Fruit fly (Drosophila melanogaster) whole organism, adult: ENCODE results near the gene CG10469.
A peak's percentile ranks its signal among the peaks of the same experiment; 100 is the strongest.

Source experiments
- CG11617 ChIP-seq: fragments of 200-800 bp; sonication (Bioruptor generic); optimal IDR thresholded peaks from 2 replicates; lab custom pipeline; 2017; ENCODE audit warnings: mild to moderate bottlenecking, missing biosample characterization, missing genetic modification reagents, missing genetic modification characterization
- CG12768 ChIP-seq: fragments of 200-800 bp; sonication (Bioruptor generic); optimal IDR thresholded peaks from 2 replicates; lab custom pipeline; 2017; ENCODE audit warnings: missing biosample characterization, missing genetic modification characterization, mild to moderate bottlenecking, moderate library complexity, missing genetic modification reagents
- CG14711 ChIP-seq: fragments of 200-800 bp; sonication (Bioruptor generic); optimal IDR thresholded peaks from 2 replicates; lab custom pipeline; 2018; ENCODE audit warnings: missing biosample characterization, mild to moderate bottlenecking, missing genetic modification characterization, moderate library complexity
- CG1620 ChIP-seq: fragments of 200-800 bp; sonication (Bioruptor generic); optimal IDR thresholded peaks from 2 replicates; lab custom pipeline; 2016; ENCODE audit warnings: missing biosample characterization, missing genetic modification characterization
- CG33017 ChIP-seq: fragments of 200-800 bp; sonication (Bioruptor generic); optimal IDR thresholded peaks from 2 replicates; lab custom pipeline; 2018; ENCODE audit warnings: missing biosample characterization, mild to moderate bottlenecking, missing genetic modification characterization, moderate library complexity
- CG5204 ChIP-seq: fragments of 200-800 bp; sonication (Bioruptor generic); optimal IDR thresholded peaks from 2 replicates; lab custom pipeline; 2016; ENCODE audit warnings: missing biosample characterization, missing genetic modification characterization
- CG7045 ChIP-seq: fragments of 200-800 bp; sonication (Bioruptor generic); optimal IDR thresholded peaks from 2 replicates; lab custom pipeline; 2017; ENCODE audit warnings: missing biosample characterization, mild to moderate bottlenecking, missing genetic modification characterization
- CG7101 ChIP-seq: fragments of 200-800 bp; sonication (Bioruptor generic); optimal IDR thresholded peaks from 2 replicates; lab custom pipeline; 2018; ENCODE audit warnings: missing biosample characterization, mild to moderate bottlenecking, missing genetic modification characterization, moderate library complexity
- Clk ChIP-seq: fragments of 200-800 bp; sonication (Bioruptor generic); optimal IDR thresholded peaks from 2 replicates; lab custom pipeline; 2017; ENCODE audit warnings: missing biosample characterization, missing genetic modification characterization
- Crg-1 ChIP-seq: fragments of 200-800 bp; sonication (Bioruptor generic); optimal IDR thresholded peaks from 2 replicates; lab custom pipeline; 2016; ENCODE audit warnings: missing biosample characterization, missing genetic modification characterization
- Hr96 ChIP-seq: fragments of 200-800 bp; sonication (Bioruptor generic); optimal IDR thresholded peaks from 2 replicates; lab custom pipeline; 2016; ENCODE audit warnings: missing biosample characterization, missing genetic modification characterization
- Mnt ChIP-seq: fragments of 200-800 bp; sonication (Bioruptor generic); optimal IDR thresholded peaks from 2 replicates; lab custom pipeline; 2016; ENCODE audit warnings: missing biosample characterization, mild to moderate bottlenecking, missing genetic modification characterization
- bab1 ChIP-seq: fragments of 200-800 bp; sonication (Bioruptor generic); optimal IDR thresholded peaks from 3 replicates; lab custom pipeline; 2019; ENCODE audit warnings: missing biosample characterization, mild to moderate bottlenecking, missing genetic modification characterization, moderate library complexity
- cic ChIP-seq: fragments of 200-800 bp; sonication (Bioruptor generic); optimal IDR thresholded peaks from 2 replicates; lab custom pipeline; 2017; ENCODE audit warnings: missing biosample characterization, mild to moderate bottlenecking, missing genetic modification characterization, moderate library complexity
- cnc ChIP-seq, 2 experiments: fragments of >200 bp; optimal IDR thresholded peaks; 2 replicates each; lab custom pipeline; 2017
- kay ChIP-seq: fragments of 200-800 bp; sonication (Bioruptor generic); peaks from one replicate; lab custom pipeline; 2016; ENCODE audit warnings: missing biosample characterization, missing genetic modification characterization, borderline replicate concordance
- ovo ChIP-seq: fragments of 200-800 bp; sonication (Bioruptor generic); optimal IDR thresholded peaks from 2 replicates; lab custom pipeline; 2016; ENCODE audit warnings: missing biosample characterization, missing genetic modification characterization
- pad ChIP-seq: fragments of 200-800 bp; sonication (Bioruptor generic); optimal IDR thresholded peaks from 3 replicates; lab custom pipeline; 2017; ENCODE audit warnings: missing biosample characterization, missing genetic modification characterization, mild to moderate bottlenecking, moderate library complexity, missing genetic modification reagents
- tj ChIP-seq: fragments of 200-800 bp; sonication (Bioruptor generic); optimal IDR thresholded peaks from 3 replicates; lab custom pipeline; 2017; ENCODE audit warnings: missing biosample characterization, mild to moderate bottlenecking, missing genetic modification characterization, moderate library complexity
- toe ChIP-seq: fragments of 200-800 bp; sonication (Bioruptor generic); optimal IDR thresholded peaks from 2 replicates; lab custom pipeline; 2016; ENCODE audit warnings: missing biosample characterization, missing genetic modification characterization

Gene CG10469

dm6 chr3L:6059062-6059708, 33.9 kb downstream of the CG10469 start, which contains the start of gene CG6592:
Gene CG6592 (plus strand): TSS chr3L:6059658.
- no peak for TF ChIP-seq Clk (GFP tag; lab: Kevin White, UChicago)
- TF ChIP-seq CG33017 = no peak
- TF ChIP-seq ovo (GFP tag; lab: Kevin White, UChicago) = no peak
- no peak for TF ChIP-seq CG7045 (GFP tag; lab: Kevin White, UChicago)
- no peak for TF ChIP-seq bab1 (GFP tag; lab: Kevin White, UChicago)
- TF ChIP-seq CG5204 (GFP tag; lab: Kevin White, UChicago) = no peak
- no peak for TF ChIP-seq CG11617 (GFP tag; lab: Kevin White, UChicago)
- no peak for TF ChIP-seq kay
- no peak for TF ChIP-seq pad (GFP tag; lab: Kevin White, UChicago)
- TF ChIP-seq tj (GFP tag; lab: Kevin White, UChicago) = no peak

- no peak for TF ChIP-seq CG5204 (GFP tag; lab: Kevin White, UChicago)
- no peak for TF ChIP-seq Crg-1
- no peak for TF ChIP-seq CG1620 (GFP tag; lab: Kevin White, UChicago)
- TF ChIP-seq cic (GFP tag; lab: Kevin White, UChicago) = no peak
- TF ChIP-seq CG14711 (tag; lab: Kevin White, UChicago) = no peak
- no peak for TF ChIP-seq cnc (optimal IDR thresholded peaks at IDR 0.05; lab: Kevin White, UChicago)
- TF ChIP-seq kay = no peak
- no peak for TF ChIP-seq Clk (GFP tag; lab: Kevin White, UChicago)
- TF ChIP-seq CG7045 (GFP tag; lab: Kevin White, UChicago) = no peak
- TF ChIP-seq CG11617 (GFP tag; lab: Kevin White, UChicago) = no peak
- no peak for TF ChIP-seq CG7101
- TF ChIP-seq toe (GFP tag; lab: Kevin White, UChicago) = no peak
- no peak for TF ChIP-seq pad (GFP tag; lab: Kevin White, UChicago)
- TF ChIP-seq bab1 (GFP tag; lab: Kevin White, UChicago) = peak; percentile 19
- TF ChIP-seq CG12768 (GFP tag; lab: Kevin White, UChicago) = no peak
- TF ChIP-seq tj (GFP tag; lab: Kevin White, UChicago) = no peak
- no peak for TF ChIP-seq CG33017
- peak; percentile 11 for TF ChIP-seq Hr96 (GFP tag; lab: Kevin White, UChicago)
- peak; percentile 3 for TF ChIP-seq ovo (GFP tag; lab: Kevin White, UChicago)
- no peak for TF ChIP-seq Mnt (GFP tag; lab: Kevin White, UChicago)
Observed at dm6 chr3L:6054803-6055202, 38.3 kb downstream of the CG10469 start, which contains the start of gene tant. Gene tant (plus strand): TSS chr3L:6055136.

DNA sequence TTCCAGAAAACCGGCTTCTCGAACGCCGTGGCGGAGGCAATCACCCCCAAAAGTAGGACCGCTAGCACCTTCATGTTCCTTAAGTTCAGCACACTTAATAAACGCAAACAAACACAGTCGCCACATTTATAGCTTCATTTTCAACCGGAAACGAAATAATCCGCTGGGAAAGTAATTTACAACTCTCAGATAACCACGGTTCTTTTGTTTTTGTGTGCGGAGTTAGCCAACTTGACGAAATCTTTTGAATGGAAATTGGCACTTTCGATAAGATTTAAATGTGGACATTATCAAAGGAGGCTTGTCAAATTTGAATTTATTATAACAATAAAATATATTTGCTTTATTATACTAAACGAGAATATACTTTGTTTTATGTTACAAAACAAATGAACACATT, 38.8 kb downstream of the CG10469 start, which contains the start of gene Jon65Ai:
Gene Jon65Ai (minus strand): TSS at position 101 of the 400 bp plus-strand sequence.
- TF ChIP-seq tj (GFP tag; lab: Kevin White, UChicago) = no peak
- no peak for TF ChIP-seq CG33017
- no peak for TF ChIP-seq cnc (optimal IDR thresholded peaks at IDR 0.05; lab: Kevin White, UChicago)

- TF ChIP-seq Crg-1 = no peak
- TF ChIP-seq kay = peak; percentile 8
Observed at dm6 chr3L:6052021-6052420, 41.1 kb downstream of the CG10469 start, which contains the start of gene Jon65Aii. Gene Jon65Aii (plus strand): TSS chr3L:6052321.

DNA sequence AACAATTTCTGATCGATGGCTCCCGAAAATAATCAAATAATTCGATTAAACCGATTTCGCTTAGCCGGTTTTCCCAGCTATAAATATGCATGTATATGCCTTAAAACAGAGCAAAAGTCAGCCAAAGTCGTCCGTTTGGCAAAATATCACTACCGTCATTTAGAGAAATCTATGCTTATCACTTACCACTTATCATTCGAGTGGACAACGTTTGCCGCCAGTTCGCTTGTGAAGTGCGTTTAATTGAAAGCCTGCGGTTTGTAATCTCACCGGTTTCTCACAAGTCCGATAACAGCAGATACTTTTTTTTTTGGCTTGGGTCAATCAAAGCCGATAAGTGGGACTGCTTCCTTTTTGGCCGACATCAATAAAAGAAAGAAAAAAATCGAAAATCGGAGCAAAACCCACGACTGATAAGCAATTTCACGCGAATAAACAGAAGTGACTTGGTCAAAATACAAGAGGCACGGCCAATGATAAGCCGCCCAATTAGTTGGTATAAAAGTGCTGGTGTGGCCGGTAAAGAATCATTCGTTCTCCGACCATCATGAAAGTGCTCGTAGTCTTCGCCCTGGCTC, 42.8 kb downstream of the CG10469 start, which contains the start of gene Jon65Aiii:
Gene Jon65Aiii (plus strand): TSS at position 528 of the 578 bp plus-strand sequence.
- TF ChIP-seq toe (GFP tag; lab: Kevin White, UChicago) (no peak), cic (GFP tag; lab: Kevin White, UChicago) (peak; percentile 57)
